Fruit fly (Drosophila melanogaster) whole organism, embryonic: ENCODE results near the gene CG13716.

Source experiments
- Abd-B ChIP-seq: fragments of 200-800 bp; sonication (Bioruptor generic); optimal IDR thresholded peaks from 2 replicates; lab custom pipeline; 2018; ENCODE audit warnings: missing biosample characterization, mild to moderate bottlenecking, missing genetic modification characterization, moderate library complexity
- Ada2b ChIP-seq: fragments of 200-800 bp; sonication (Bioruptor generic); IDR thresholded peaks from 2 replicates; pipeline ENCODE4 v1.3.6; 2022; ENCODE audit warnings: missing biosample characterization, missing genetic modification characterization
- Antp ChIP-seq: fragments of 200-800 bp; sonication (Bioruptor generic); optimal IDR thresholded peaks from 3 replicates; lab custom pipeline; 2016; ENCODE audit warnings: missing biosample characterization, missing genetic modification characterization
- B-H1 ChIP-seq: fragments of 200-800 bp; sonication (Bioruptor generic); IDR thresholded peaks from 3 replicates; pipeline ENCODE4 v1.3.6; 2022; ENCODE audit warnings: missing biosample characterization, missing genetic modification characterization
- CG11504 ChIP-seq: fragments of 200-800 bp; sonication (Bioruptor generic); optimal IDR thresholded peaks from 3 replicates; lab custom pipeline; 2019; ENCODE audit warnings: missing biosample characterization, mild to moderate bottlenecking, missing genetic modification characterization, moderate library complexity
- CG11723 ChIP-seq: fragments of 200-800 bp; sonication (Bioruptor generic); optimal IDR thresholded peaks from 2 replicates; lab custom pipeline; 2017; ENCODE audit warnings: missing biosample characterization, mild to moderate bottlenecking, missing genetic modification characterization
- CG12155 ChIP-seq: fragments of 200-800 bp; sonication (Bioruptor generic); optimal IDR thresholded peaks from 3 replicates; lab custom pipeline; 2016; ENCODE audit warnings: missing biosample characterization, missing genetic modification characterization
- CG13424 ChIP-seq: fragments of 200-800 bp; sonication (Bioruptor generic); optimal IDR thresholded peaks from 2 replicates; lab custom pipeline; 2019; ENCODE audit warnings: missing biosample characterization, mild to moderate bottlenecking, missing genetic modification characterization, moderate library complexity
- CG14965 ChIP-seq: fragments of 200-800 bp; sonication (Bioruptor generic); optimal IDR thresholded peaks from 2 replicates; lab custom pipeline; 2016; ENCODE audit warnings: missing biosample characterization, missing genetic modification characterization, borderline replicate concordance
- CG15601 ChIP-seq: fragments of 200-800 bp; sonication (Bioruptor generic); optimal IDR thresholded peaks from 3 replicates; lab custom pipeline; 2019; ENCODE audit warnings: missing biosample characterization, mild to moderate bottlenecking, missing genetic modification characterization, moderate library complexity
- CG1832 ChIP-seq: fragments of 200-800 bp; sonication (Bioruptor generic); optimal IDR thresholded peaks from 2 replicates; lab custom pipeline; 2017; ENCODE audit warnings: missing biosample characterization, mild to moderate bottlenecking, missing genetic modification characterization, inconsistent platforms
- CG31388 ChIP-seq: fragments of 200-800 bp; sonication (Bioruptor generic); optimal IDR thresholded peaks from 2 replicates; lab custom pipeline; 2016; ENCODE audit warnings: missing biosample characterization, missing genetic modification characterization
- CG34376 ChIP-seq: fragments of 200-800 bp; sonication (Bioruptor generic); optimal IDR thresholded peaks from 2 replicates; lab custom pipeline; 2018; ENCODE audit warnings: missing biosample characterization, mild to moderate bottlenecking, missing genetic modification characterization
- CG4404 ChIP-seq: fragments of 200-800 bp; sonication (Bioruptor generic); IDR thresholded peaks from 2 replicates; pipeline ENCODE4 v1.3.6; 2022; ENCODE audit warnings: missing biosample characterization, missing genetic modification characterization
- CG5245 ChIP-seq: fragments of 200-800 bp; sonication (Bioruptor generic); optimal IDR thresholded peaks from 3 replicates; lab custom pipeline; 2016; ENCODE audit warnings: missing biosample characterization, missing genetic modification characterization
- CG6272 ChIP-seq: fragments of 200-800 bp; sonication (Bioruptor generic); IDR thresholded peaks from 2 replicates; pipeline ENCODE4 v1.3.6; 2022; ENCODE audit warnings: missing biosample characterization, missing genetic modification characterization
- CG6683 ChIP-seq: fragments of 200-800 bp; sonication (Bioruptor generic); optimal IDR thresholded peaks from 2 replicates; lab custom pipeline; 2017; ENCODE audit warnings: missing biosample characterization, mild to moderate bottlenecking, missing genetic modification characterization, missing genetic modification reagents
- CG6813 ChIP-seq: fragments of 200-800 bp; sonication (Bioruptor generic); optimal IDR thresholded peaks from 2 replicates; lab custom pipeline; 2017; ENCODE audit warnings: missing biosample characterization, missing genetic modification characterization, mild to moderate bottlenecking, moderate library complexity, missing genetic modification reagents
- CG8359 ChIP-seq: fragments of 200-800 bp; sonication (Bioruptor generic); optimal IDR thresholded peaks from 2 replicates; lab custom pipeline; 2017; ENCODE audit warnings: missing biosample characterization, mild to moderate bottlenecking, missing genetic modification characterization, borderline replicate concordance
- CG8478 ChIP-seq: fragments of >200 bp; optimal IDR thresholded peaks from 2 replicates; lab custom pipeline; 2018
- CG8944 ChIP-seq: fragments of 200-800 bp; sonication (Bioruptor generic); optimal IDR thresholded peaks from 3 replicates; lab custom pipeline; 2016; ENCODE audit warnings: missing biosample characterization, missing genetic modification characterization
- D ChIP-seq, 2 experiments: fragments of 200-800 bp in 1 of 2; fragments of >200 bp in 1 of 2; sonication (Bioruptor generic) in 1 of 2; optimal IDR thresholded peaks; 2 replicates in 1 of 2; 3 replicates in 1 of 2; lab custom pipeline; 2017; ENCODE audit warnings: mild to moderate bottlenecking in 1 of 2, missing biosample characterization in 1 of 2, missing genetic modification characterization in 1 of 2, missing genetic modification reagents in 1 of 2
- Deaf1 ChIP-seq: fragments of 200-800 bp; optimal IDR thresholded peaks from 3 replicates; lab custom pipeline; 2019; ENCODE audit warnings: missing biosample characterization, mild to moderate bottlenecking, missing genetic modification characterization, moderate library complexity
- Dip2 ChIP-seq: fragments of 200-800 bp; sonication (Bioruptor generic); IDR thresholded peaks from 2 replicates; pipeline ENCODE4 v1.3.6; 2022; ENCODE audit warnings: missing biosample characterization, missing genetic modification characterization
- HmgZ ChIP-seq: fragments of 200-800 bp; sonication (Bioruptor generic); optimal IDR thresholded peaks from 2 replicates; lab custom pipeline; 2018; ENCODE audit warnings: missing biosample characterization, mild to moderate bottlenecking, missing genetic modification characterization
- Jarid2 ChIP-seq: fragments of 200-800 bp; sonication (Bioruptor generic); optimal IDR thresholded peaks from 3 replicates; lab custom pipeline; 2017; ENCODE audit warnings: mild to moderate bottlenecking, missing biosample characterization, missing genetic modification reagents, missing genetic modification characterization
- Mrtf ChIP-seq: fragments of 200-800 bp; sonication (Bioruptor generic); IDR thresholded peaks from 3 replicates; pipeline ENCODE4 v1.3.6; 2022; ENCODE audit warnings: missing biosample characterization, missing genetic modification characterization
- Nf-YA ChIP-seq: fragments of 200-800 bp; sonication (Bioruptor generic); IDR thresholded peaks from 2 replicates; pipeline ENCODE4 v1.3.6; 2022; ENCODE audit warnings: missing biosample characterization, missing genetic modification characterization
- Opbp ChIP-seq: fragments of 200-800 bp; sonication (Bioruptor generic); IDR thresholded peaks from 3 replicates; pipeline ENCODE4 v1.3.6; 2022; ENCODE audit warnings: missing biosample characterization, missing genetic modification characterization; ENCODE audit not compliant: partially characterized antibody
- Sry-δ ChIP-seq: fragments of 200-800 bp; sonication (Bioruptor generic); optimal IDR thresholded peaks from 2 replicates; lab custom pipeline; 2016; ENCODE audit warnings: missing biosample characterization, missing genetic modification characterization
- Taf1 ChIP-seq: fragments of 200-800 bp; sonication (Bioruptor generic); IDR thresholded peaks from 2 replicates; pipeline ENCODE4 v1.3.6; 2022; ENCODE audit warnings: missing biosample characterization, missing genetic modification characterization
- abd-A ChIP-seq: fragments of 200-800 bp; sonication (Bioruptor generic); optimal IDR thresholded peaks from 3 replicates; lab custom pipeline; 2019; ENCODE audit warnings: missing biosample characterization, mild to moderate bottlenecking, missing genetic modification characterization, moderate library complexity
- aop ChIP-seq: fragments of 200-800 bp; sonication (Bioruptor generic); IDR thresholded peaks from 2 replicates; pipeline ENCODE4 v1.3.6; 2022; ENCODE audit warnings: missing biosample characterization, missing genetic modification characterization
- bcd ChIP-seq: fragments of 200-800 bp; sonication (Bioruptor generic); optimal IDR thresholded peaks from 2 replicates; lab custom pipeline; 2017; ENCODE audit warnings: missing biosample characterization, mild to moderate bottlenecking, missing genetic modification characterization
- bowl ChIP-seq: fragments of 200-800 bp; sonication (Bioruptor generic); IDR thresholded peaks from 2 replicates; pipeline ENCODE4 v1.3.6; 2022; ENCODE audit warnings: missing biosample characterization, missing genetic modification characterization
- chm ChIP-seq: fragments of 200-800 bp; sonication (Bioruptor generic); IDR thresholded peaks from 2 replicates; pipeline ENCODE4 v1.3.6; 2022; ENCODE audit warnings: missing biosample characterization, missing genetic modification characterization
- dimm ChIP-seq: fragments of 200-800 bp; sonication (Bioruptor generic); IDR thresholded peaks from 2 replicates; pipeline ENCODE4 v1.3.6; 2022; ENCODE audit warnings: missing biosample characterization, missing genetic modification characterization
- dysf ChIP-seq: fragments of 200-800 bp; sonication (Bioruptor generic); IDR thresholded peaks from 3 replicates; pipeline ENCODE4 v1.3.6; 2022; ENCODE audit warnings: missing biosample characterization, missing genetic modification characterization
- exex ChIP-seq: fragments of 200-800 bp; sonication (Bioruptor generic); optimal IDR thresholded peaks from 4 replicates; lab custom pipeline; 2018; ENCODE audit warnings: missing biosample characterization, mild to moderate bottlenecking, missing genetic modification characterization, moderate library complexity
- eyg ChIP-seq: fragments of 200-800 bp; sonication (Bioruptor generic); optimal IDR thresholded peaks from 3 replicates; lab custom pipeline; 2016; ENCODE audit warnings: missing biosample characterization, missing genetic modification characterization
- gem ChIP-seq: fragments of 200-800 bp; sonication (Bioruptor generic); optimal IDR thresholded peaks from 2 replicates; lab custom pipeline; 2019; ENCODE audit warnings: missing biosample characterization, mild to moderate bottlenecking, missing genetic modification characterization, moderate library complexity
- hb ChIP-seq: fragments of 200-800 bp; sonication (Bioruptor generic); IDR thresholded peaks from 3 replicates; pipeline ENCODE4 v1.3.6; 2022; ENCODE audit warnings: missing biosample characterization, missing genetic modification characterization; ENCODE audit not compliant: partially characterized antibody
- ind ChIP-seq: fragments of 200-800 bp; sonication (Bioruptor generic); optimal IDR thresholded peaks from 3 replicates; lab custom pipeline; 2016; ENCODE audit warnings: missing biosample characterization, missing genetic modification characterization
- jing ChIP-seq: fragments of 200-800 bp; sonication (Bioruptor generic); optimal IDR thresholded peaks from 2 replicates; lab custom pipeline; 2018; ENCODE audit warnings: missing biosample characterization, mild to moderate bottlenecking, missing genetic modification characterization
- kni ChIP-seq: fragments of 200-800 bp; sonication (Bioruptor generic); optimal IDR thresholded peaks from 3 replicates; lab custom pipeline; 2017; ENCODE audit warnings: mild to moderate bottlenecking, missing biosample characterization, missing genetic modification reagents, missing genetic modification characterization
- luna ChIP-seq: fragments of 200-800 bp; sonication (Bioruptor generic); optimal IDR thresholded peaks from 2 replicates; lab custom pipeline; 2016; ENCODE audit warnings: missing biosample characterization, missing genetic modification characterization
- mirr ChIP-seq: fragments of 200-800 bp; sonication (Bioruptor generic); optimal IDR thresholded peaks from 3 replicates; lab custom pipeline; 2018; ENCODE audit warnings: missing biosample characterization, mild to moderate bottlenecking, missing genetic modification characterization
- pfk ChIP-seq: fragments of 200-800 bp; sonication (Bioruptor generic); optimal IDR thresholded peaks from 2 replicates; lab custom pipeline; 2018; ENCODE audit warnings: missing biosample characterization, mild to moderate bottlenecking, missing genetic modification characterization, moderate library complexity
- row ChIP-seq: fragments of 200-800 bp; sonication (Bioruptor generic); IDR thresholded peaks from 3 replicates; pipeline ENCODE4 v1.3.6; 2022; ENCODE audit warnings: missing biosample characterization, missing genetic modification characterization
- sima ChIP-seq: fragments of 200-800 bp; sonication (Bioruptor generic); optimal IDR thresholded peaks from 2 replicates; lab custom pipeline; 2016; ENCODE audit warnings: missing biosample characterization, missing genetic modification characterization
- unc-4 ChIP-seq: fragments of 200-800 bp; sonication (Bioruptor generic); IDR thresholded peaks from 2 replicates; pipeline ENCODE4 v1.3.6; 2022; ENCODE audit warnings: missing biosample characterization, missing genetic modification characterization; ENCODE audit not compliant: partially characterized antibody

Gene CG13716

DNA sequence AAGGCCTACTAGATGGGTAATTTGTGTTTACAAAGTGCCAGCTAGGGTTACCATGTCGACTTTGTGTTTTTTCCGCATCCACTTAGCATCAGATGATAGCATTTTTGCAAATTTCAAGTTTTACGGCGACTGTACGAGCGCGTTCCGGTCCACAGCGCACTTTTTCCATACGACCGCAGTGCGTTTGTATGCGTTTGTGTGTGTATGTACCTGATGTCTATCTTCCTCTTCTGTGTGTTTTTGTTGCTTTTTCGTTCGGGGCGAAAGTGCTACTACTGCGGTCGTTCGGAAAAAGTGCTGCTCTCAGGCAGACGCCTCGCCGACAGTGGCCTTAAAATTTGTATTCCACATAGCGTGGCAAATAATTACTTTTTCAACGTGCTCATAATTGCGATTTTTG, 7.6 kb downstream of the CG13716 start (continued):
- TF ChIP-seq CG11723 (GFP tag; lab: Kevin White, UChicago): no peak
- TF ChIP-seq CG8944 (GFP tag; lab: Kevin White, UChicago): no peak
- no peak for TF ChIP-seq dimm
- no peak for TF ChIP-seq CG12155 (GFP tag; lab: Kevin White, UChicago)
- TF ChIP-seq Mrtf (GFP tag; lab: Robert Waterston, UW): no peak
- no peak for TF ChIP-seq CG8478 (lab: Kevin White, UChicago)
- no peak for TF ChIP-seq sima (GFP tag; lab: Kevin White, UChicago)
- no peak for TF ChIP-seq hb
- peak; percentile 33 for TF ChIP-seq Deaf1
- no peak for TF ChIP-seq ind
- no peak for TF ChIP-seq Dip2 (GFP tag; lab: Robert Waterston, UW)
- TF ChIP-seq Nf-YA (GFP tag; lab: Robert Waterston, UW): no peak
- no peak for TF ChIP-seq row
- TF ChIP-seq CG4404 (GFP tag; lab: Robert Waterston, UW): no peak
- TF ChIP-seq exex (tag; lab: Kevin White, UChicago): no peak
- TF ChIP-seq bcd (GFP tag; lab: Kevin White, UChicago): no peak
- 0 out of 3 replicates have a peak, but pooled peaks have one; percentile 7 for TF ChIP-seq Opbp (GFP tag; lab: Robert Waterston, UW)
- no peak for TF ChIP-seq Jarid2
- no peak for TF ChIP-seq CG1832 (GFP tag; lab: Kevin White, UChicago)
- TF ChIP-seq unc-4 (GFP tag; lab: Robert Waterston, UW): no peak
- no peak for TF ChIP-seq Ada2b (GFP tag; lab: Robert Waterston, UW)
- no peak for TF ChIP-seq Antp
- no peak for TF ChIP-seq aop
- TF ChIP-seq chm (GFP tag; lab: Robert Waterston, UW): peak; percentile 48; the same call in 1 of the 2 replicates
- TF ChIP-seq jing (GFP tag; lab: Kevin White, UChicago): no peak
- no peak for TF ChIP-seq CG6683 (GFP tag; lab: Kevin White, UChicago)
- peak; percentile 22 for TF ChIP-seq abd-A (tag; lab: Kevin White, UChicago)
- TF ChIP-seq CG5245 (GFP tag; lab: Kevin White, UChicago): no peak
- TF ChIP-seq D (optimal IDR thresholded peaks at IDR 0.05; lab: Kevin White, UChicago): peak; percentile 36
- TF ChIP-seq D (GFP tag; optimal IDR thresholded peaks at IDR 0.05; lab: Kevin White, UChicago): no peak
- TF ChIP-seq kni (GFP tag; lab: Kevin White, UChicago): peak; percentile 3
- no peak for TF ChIP-seq luna (GFP tag; lab: Kevin White, UChicago)
- no peak for TF ChIP-seq eyg (GFP tag; lab: Kevin White, UChicago)
- TF ChIP-seq CG34376 (GFP tag; lab: Kevin White, UChicago): peak; percentile 29
- no peak for TF ChIP-seq CG13424 (tag; lab: Kevin White, UChicago)
- no peak for TF ChIP-seq B-H1
- no peak for TF ChIP-seq Sry-δ
- no peak for TF ChIP-seq CG31388 (GFP tag; lab: Kevin White, UChicago)
- no peak for TF ChIP-seq CG14965 (GFP tag; lab: Kevin White, UChicago)
- no peak for TF ChIP-seq CG15601 (tag; lab: Kevin White, UChicago)
- peak; percentile 23 for TF ChIP-seq HmgZ (tag; lab: Kevin White, UChicago)
- no peak for TF ChIP-seq CG6813 (GFP tag; lab: Kevin White, UChicago)
- peak; percentile 6 for TF ChIP-seq mirr (GFP tag; lab: Kevin White, UChicago)
- TF ChIP-seq gem: no peak
- no peak for TF ChIP-seq CG8359
- no peak for TF ChIP-seq Taf1 (GFP tag; lab: Robert Waterston, UW)
- TF ChIP-seq CG11504: no peak
- no peak for TF ChIP-seq bowl
- no peak for TF ChIP-seq Abd-B (GFP tag; lab: Kevin White, UChicago)
- no peak for TF ChIP-seq dysf
- no peak for TF ChIP-seq CG6272 (GFP tag; lab: Robert Waterston, UW)
- no peak for TF ChIP-seq pfk
